Fruit fly (Drosophila melanogaster): Measurements from ENCODE around the gene CG5953.

CG5953 gene

DNA sequence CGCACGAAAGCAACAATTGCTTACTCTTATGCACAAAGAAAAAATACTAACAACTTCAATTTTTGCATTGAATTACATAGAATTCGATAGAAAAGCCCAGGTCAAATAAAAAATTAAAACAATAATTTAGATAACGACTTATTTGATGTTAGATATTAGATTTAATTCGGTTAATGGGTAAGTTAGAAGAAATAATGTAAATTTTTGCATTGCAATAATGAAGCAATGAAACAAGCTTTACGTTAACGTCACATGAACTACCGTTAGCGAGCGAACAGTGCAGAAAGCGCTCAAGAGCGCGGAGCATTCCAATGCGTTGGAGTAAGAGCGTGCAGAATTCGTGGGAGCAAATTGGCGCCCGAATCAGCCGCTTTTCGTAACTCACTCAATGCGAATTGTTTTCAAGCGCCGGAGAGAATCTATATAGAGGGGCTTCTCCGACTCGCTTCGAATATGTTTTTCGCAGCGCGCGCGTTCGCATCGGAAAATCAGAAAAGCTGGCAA lies 11.9 kb upstream of the CG5953 start, which contains the start of gene mtgo (continued):
- no peak for TF ChIP-seq CG15696 (tag; optimal IDR thresholded peaks at IDR 0.05)
- TF ChIP-seq Optix (GFP tag; IDR thresholded peaks at IDR 0.05): no peak
- no peak for TF ChIP-seq yki (optimal IDR thresholded peaks at IDR 0.05)
- no peak for TF ChIP-seq da (GFP tag; optimal IDR thresholded peaks at IDR 0.05)
- TF ChIP-seq CG10543 (GFP tag; optimal IDR thresholded peaks at IDR 0.05): no peak
- TF ChIP-seq CG4820 (GFP tag; optimal IDR thresholded peaks at IDR 0.05): no peak
- TF ChIP-seq p53 (GFP tag; optimal IDR thresholded peaks at IDR 0.05): no peak
- no peak for TF ChIP-seq ken (GFP tag; IDR thresholded peaks at IDR 0.05)
- no peak for TF ChIP-seq CG7786 (GFP tag; optimal IDR thresholded peaks at IDR 0.05)
- no peak for TF ChIP-seq Mrtf (GFP tag; IDR thresholded peaks at IDR 0.05)
- peak; percentile 1 for TF ChIP-seq sug (tag; optimal IDR thresholded peaks at IDR 0.05)
- TF ChIP-seq dpn (GFP tag; optimal IDR thresholded peaks at IDR 0.05): peak in 1 of 2 experiments; percentile 13
- TF ChIP-seq hb (GFP tag; IDR thresholded peaks at IDR 0.05; ENCODE audit: partially characterized antibody): no peak
- TF ChIP-seq twi (tag; optimal IDR thresholded peaks at IDR 0.05): no peak
- TF ChIP-seq CkIIα-i1 (GFP tag; IDR thresholded peaks at IDR 0.05): no peak
- no peak for TF ChIP-seq mld (GFP tag; IDR thresholded peaks at IDR 0.05; ENCODE audit: partially characterized antibody)
- no peak for TF ChIP-seq Nf-YA (GFP tag; IDR thresholded peaks at IDR 0.05)
- TF ChIP-seq Dbx (GFP tag; IDR thresholded peaks at IDR 0.05): no peak
- TF ChIP-seq CG12391 (tag; optimal IDR thresholded peaks at IDR 0.05): peak; percentile 18
- no peak for TF ChIP-seq lbe (GFP tag; optimal IDR thresholded peaks at IDR 0.05)
- TF ChIP-seq tio (GFP tag; optimal IDR thresholded peaks at IDR 0.05): no peak
- 0 out of 3 replicates have a peak, but pooled peaks have one; percentile 35 for TF ChIP-seq CG11695 (GFP tag; IDR thresholded peaks at IDR 0.05)
- no peak for TF ChIP-seq Sry-δ (GFP tag; optimal IDR thresholded peaks at IDR 0.05)
- TF ChIP-seq Dek (tag; optimal IDR thresholded peaks at IDR 0.05): peak; percentile 21
- TF ChIP-seq Atf-2 (GFP tag; optimal IDR thresholded peaks at IDR 0.05): no peak
- peak; percentile 30 for TF ChIP-seq Oli (tag; optimal IDR thresholded peaks at IDR 0.05)
- TF ChIP-seq tup (GFP tag; optimal IDR thresholded peaks at IDR 0.05): no peak
- no peak for TF ChIP-seq CG5953 (GFP tag; IDR thresholded peaks at IDR 0.05)
- peak; percentile 21 for TF ChIP-seq lilli (GFP tag; optimal IDR thresholded peaks at IDR 0.05)
- TF ChIP-seq CG6689 (GFP tag; IDR thresholded peaks at IDR 0.05): peak; percentile 62
- TF ChIP-seq CG2202 (tag; optimal IDR thresholded peaks at IDR 0.05): no peak
- peak; percentile 68 for TF ChIP-seq CG6765 (GFP tag; optimal IDR thresholded peaks at IDR 0.05)
- no peak for TF ChIP-seq Sin3A (optimal IDR thresholded peaks at IDR 0.05)
- no peak for TF ChIP-seq CG12769 (tag; optimal IDR thresholded peaks at IDR 0.05)
- TF ChIP-seq CG17385 (GFP tag; optimal IDR thresholded peaks at IDR 0.05): peak; percentile 22
- TF ChIP-seq ATbp (GFP tag; optimal IDR thresholded peaks at IDR 0.05): no peak
- no peak for TF ChIP-seq CG31388 (GFP tag; optimal IDR thresholded peaks at IDR 0.05)
- TF ChIP-seq Deaf1 (tag; optimal IDR thresholded peaks at IDR 0.05): peak; percentile 41
- TF ChIP-seq pita (GFP tag; optimal IDR thresholded peaks at IDR 0.05): no peak
- TF ChIP-seq zfh1 (GFP tag; IDR thresholded peaks at IDR 0.05): no peak
- TF ChIP-seq CG6683 (GFP tag; optimal IDR thresholded peaks at IDR 0.05): peak; percentile 29
- TF ChIP-seq CG14050 (GFP tag; IDR thresholded peaks at IDR 0.05): no peak
- peak; percentile 46 for TF ChIP-seq Nf-YC (tag; optimal IDR thresholded peaks at IDR 0.05)
- no peak for TF ChIP-seq h (optimal IDR thresholded peaks at IDR 0.05)
- TF ChIP-seq aop (GFP tag; IDR thresholded peaks at IDR 0.05): no peak
- TF ChIP-seq CG15011 (GFP tag; optimal IDR thresholded peaks at IDR 0.05): peak; percentile 39
- no peak for TF ChIP-seq CG12236 (GFP tag; optimal IDR thresholded peaks at IDR 0.05)
- TF ChIP-seq Vsx1 (GFP tag; optimal IDR thresholded peaks at IDR 0.05): no peak
- TF ChIP-seq HmgZ (tag; optimal IDR thresholded peaks at IDR 0.05): no peak
- no peak for TF ChIP-seq cato (GFP tag; optimal IDR thresholded peaks at IDR 0.05; ENCODE audit: borderline replicate concordance)
- peak; percentile 14 for TF ChIP-seq CG10267 (tag; optimal IDR thresholded peaks at IDR 0.05)
- TF ChIP-seq CG7963 (GFP tag; IDR thresholded peaks at IDR 0.05; ENCODE audit: partially characterized antibody): no peak
